Fruit fly (Drosophila melanogaster): Measurements from ENCODE around the gene CG10068.

CG10068 gene

dm6 chr3R:7109760-7110303 lies 18.0 kb downstream of the CG10068 start (continued):
- TF ChIP-seq Ets21C (GFP tag; optimal IDR thresholded peaks at IDR 0.05): no peak
- no peak for TF ChIP-seq CG8319 (GFP tag; optimal IDR thresholded peaks at IDR 0.05)
- no peak for TF ChIP-seq achi (GFP tag; optimal IDR thresholded peaks at IDR 0.05)
- no peak for TF ChIP-seq OdsH (GFP tag; optimal IDR thresholded peaks at IDR 0.05)
- no peak for TF ChIP-seq Eip75B (GFP tag; optimal IDR thresholded peaks at IDR 0.05)
- TF ChIP-seq CG9139 (GFP tag; optimal IDR thresholded peaks at IDR 0.05): no peak
- TF ChIP-seq spab (GFP tag; optimal IDR thresholded peaks at IDR 0.05): peak; percentile 17
- TF ChIP-seq fd59A (GFP tag; optimal IDR thresholded peaks at IDR 0.05): no peak
- TF ChIP-seq CG4318 (GFP tag; optimal IDR thresholded peaks at IDR 0.05): no peak
- TF ChIP-seq CG31627 (GFP tag; optimal IDR thresholded peaks at IDR 0.05): no peak
- TF ChIP-seq ss (GFP tag; optimal IDR thresholded peaks at IDR 0.05): peak in 1 of 2 experiments; percentile 44
- no peak for TF ChIP-seq CG3919 (GFP tag; optimal IDR thresholded peaks at IDR 0.05)
- peak; percentile 56 for TF ChIP-seq Blimp-1 (GFP tag; optimal IDR thresholded peaks at IDR 0.05)
- no peak for TF ChIP-seq acj6 (GFP tag; optimal IDR thresholded peaks at IDR 0.05)
- no peak for TF ChIP-seq fkh (GFP tag; optimal IDR thresholded peaks at IDR 0.05)
- no peak for TF ChIP-seq CG7368 (GFP tag; optimal IDR thresholded peaks at IDR 0.05)
- no peak; the same call in 1 of the 3 replicates for TF ChIP-seq CG6163 (GFP tag; IDR thresholded peaks at IDR 0.05)
- TF ChIP-seq Hr4 (GFP tag; optimal IDR thresholded peaks at IDR 0.05): no peak
- TF ChIP-seq CG10631 (GFP tag; optimal IDR thresholded peaks at IDR 0.05): no peak
- no peak for TF ChIP-seq Met (GFP tag; optimal IDR thresholded peaks at IDR 0.05)
- peak; percentile 49 for TF ChIP-seq CG6808 (GFP tag; optimal IDR thresholded peaks at IDR 0.05)
- TF ChIP-seq Sox102F (GFP tag; optimal IDR thresholded peaks at IDR 0.05): peak; percentile 47
- TF ChIP-seq CG16779 (tag; optimal IDR thresholded peaks at IDR 0.05): no peak
- no peak for TF ChIP-seq eg (GFP tag; IDR thresholded peaks at IDR 0.05)
- peak; percentile 31; the same call in 1 of the 3 replicates for TF ChIP-seq CG8119 (GFP tag; IDR thresholded peaks at IDR 0.05)
- TF ChIP-seq CG8632 (GFP tag; optimal IDR thresholded peaks at IDR 0.05): no peak
- TF ChIP-seq Sox15 (GFP tag; optimal IDR thresholded peaks at IDR 0.05): no peak
- TF ChIP-seq CG1621 (tag; optimal IDR thresholded peaks at IDR 0.05): no peak
- no peak for TF ChIP-seq net (GFP tag; optimal IDR thresholded peaks at IDR 0.05)
- TF ChIP-seq CG11762 (GFP tag; optimal IDR thresholded peaks at IDR 0.05; ENCODE audit: insufficient read depth): no peak
- no peak for TF ChIP-seq CG10669 (GFP tag; optimal IDR thresholded peaks at IDR 0.05)
- TF ChIP-seq CG34406 (GFP tag; optimal IDR thresholded peaks at IDR 0.05): no peak
- no peak for TF ChIP-seq Gug (GFP tag; IDR thresholded peaks at IDR 0.05)
- peak; percentile 16 for TF ChIP-seq CG3032 (tag; optimal IDR thresholded peaks at IDR 0.05)
- no peak for TF ChIP-seq svp (GFP tag)
- TF ChIP-seq CG6276 (GFP tag; optimal IDR thresholded peaks at IDR 0.05): peak; percentile 23
- TF ChIP-seq Eip93F (GFP tag; optimal IDR thresholded peaks at IDR 0.05): no peak
- no peak for TF ChIP-seq CG11294 (GFP tag; IDR thresholded peaks at IDR 0.05)
- no peak for TF ChIP-seq fd85E (GFP tag; optimal IDR thresholded peaks at IDR 0.05)

dm6 chr3R:7108589-7109312 lies 19.1 kb downstream of the CG10068 start:
- TF ChIP-seq svp (GFP tag) (peak; percentile 99), Sox102F (GFP tag; optimal IDR thresholded peaks at IDR 0.05) (peak; percentile 95), CG6792 (GFP tag; optimal IDR thresholded peaks at IDR 0.05) (peak; percentile 93), CG11762 (GFP tag; optimal IDR thresholded peaks at IDR 0.05; ENCODE audit: insufficient read depth) (peak; percentile 96), Ets21C (GFP tag; optimal IDR thresholded peaks at IDR 0.05) (peak; percentile 94), CG8119 (GFP tag; IDR thresholded peaks at IDR 0.05) (no peak), dsx (GFP tag; optimal IDR thresholded peaks at IDR 0.05; ENCODE audit: poor library complexity, severe bottlenecking) (peak; percentile 94), Smox (GFP tag; optimal IDR thresholded peaks at IDR 0.05) (peak; percentile 97), CG4318 (GFP tag; optimal IDR thresholded peaks at IDR 0.05) (peak; percentile 95), topi (GFP tag; optimal IDR thresholded peaks at IDR 0.05) (peak; percentile 98), Eip93F (GFP tag; optimal IDR thresholded peaks at IDR 0.05) (peak; percentile 71), CG6163 (GFP tag; IDR thresholded peaks at IDR 0.05) (no peak), Gug (GFP tag; IDR thresholded peaks at IDR 0.05) (no peak), CG6808 (GFP tag; optimal IDR thresholded peaks at IDR 0.05) (peak; percentile 92), CG7368 (GFP tag; optimal IDR thresholded peaks at IDR 0.05) (peak; percentile 92), vri (GFP tag; optimal IDR thresholded peaks at IDR 0.05) (peak; percentile 89), CG1621 (tag; optimal IDR thresholded peaks at IDR 0.05) (peak; percentile 84), fkh (GFP tag; optimal IDR thresholded peaks at IDR 0.05) (no peak), esn (GFP tag; optimal IDR thresholded peaks at IDR 0.05) (peak; percentile 98), Lpt (GFP tag; optimal IDR thresholded peaks at IDR 0.05) (peak; percentile 97), spab (GFP tag; optimal IDR thresholded peaks at IDR 0.05) (peak; percentile 93), CG9139 (GFP tag; optimal IDR thresholded peaks at IDR 0.05) (peak; percentile 85), CG3032 (tag; optimal IDR thresholded peaks at IDR 0.05) (peak; percentile 96), cyc (GFP tag; optimal IDR thresholded peaks at IDR 0.05) (peak; percentile 97)
